Worm (Caenorhabditis elegans) whole organism, mixed stage, embryonic: ENCODE results near the gene C23F12.4.

Source experiments
- mep-1 ChIP-seq: fragments of 150-350 bp; optimal IDR thresholded peaks from 2 replicates; lab custom pipeline; 2017; ENCODE audit warnings: missing biosample characterization, missing genetic modification reagents, missing genetic modification characterization, inconsistent platforms
- nhr-237 ChIP-seq: fragments of 150-350 bp; optimal IDR thresholded peaks from 2 replicates; lab custom pipeline; 2014; ENCODE audit warnings: missing biosample characterization, missing genetic modification characterization
- zip-8 ChIP-seq: fragments of 150-350 bp; optimal IDR thresholded peaks from 2 replicates; lab custom pipeline; 2014; ENCODE audit warnings: missing biosample characterization, missing genetic modification characterization

DNA sequence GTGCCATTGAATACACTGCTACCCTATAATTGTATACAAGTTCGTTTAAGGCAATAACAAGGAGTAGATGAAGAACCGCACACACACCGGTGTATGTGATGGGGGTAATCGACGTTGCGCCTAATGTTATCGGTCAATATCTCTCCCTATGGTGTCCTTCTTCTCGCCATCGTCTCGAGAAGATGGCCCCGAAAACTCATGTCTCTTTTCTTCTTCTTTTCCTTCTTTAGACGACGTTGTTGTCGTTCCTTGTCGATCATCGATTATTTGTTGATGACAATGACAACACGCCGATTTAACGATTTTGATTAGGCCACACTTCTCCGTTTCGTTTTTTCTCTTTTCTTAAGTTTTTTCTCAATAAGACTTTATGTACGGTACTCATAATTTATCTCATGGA, 22.0 kb downstream of the C23F12.4 start:
- no peak for TF ChIP-seq zip-8 (tag; lab: Kevin White, UChicago)
- no peak for TF ChIP-seq nhr-237 (tag; lab: Kevin White, UChicago)
- no peak for TF ChIP-seq mep-1 (tag; lab: Kevin White, UChicago)
